Fruit fly (Drosophila melanogaster) whole organism, embryonic: ENCODE results near the gene CG13408.

Experiments used
- ATbp ChIP-seq: fragments of 200-800 bp; sonication (Bioruptor generic); optimal IDR thresholded peaks from 2 replicates; lab custom pipeline; 2017; ENCODE audit warnings: missing biosample characterization, mild to moderate bottlenecking, missing genetic modification characterization, missing genetic modification reagents
- Ada2b ChIP-seq: fragments of 200-800 bp; sonication (Bioruptor generic); IDR thresholded peaks from 2 replicates; pipeline ENCODE4 v1.3.6; 2022; ENCODE audit warnings: missing biosample characterization, missing genetic modification characterization
- Atf-2 ChIP-seq: fragments of 200-800 bp; sonication (Bioruptor generic); optimal IDR thresholded peaks from 2 replicates; lab custom pipeline; 2016; ENCODE audit warnings: missing biosample characterization, missing genetic modification characterization
- CG10654 ChIP-seq: fragments of 200-800 bp; sonication (Bioruptor generic); optimal IDR thresholded peaks from 2 replicates; lab custom pipeline; 2016; ENCODE audit warnings: missing biosample characterization, missing genetic modification characterization
- CG11398 ChIP-seq: fragments of 200-800 bp; sonication (Bioruptor generic); optimal IDR thresholded peaks from 2 replicates; lab custom pipeline; 2016; ENCODE audit warnings: missing biosample characterization, missing genetic modification characterization
- CG11723 ChIP-seq: fragments of 200-800 bp; sonication (Bioruptor generic); optimal IDR thresholded peaks from 2 replicates; lab custom pipeline; 2017; ENCODE audit warnings: missing biosample characterization, mild to moderate bottlenecking, missing genetic modification characterization
- CG12071 ChIP-seq: fragments of 200-800 bp; sonication (Bioruptor generic); optimal IDR thresholded peaks from 3 replicates; lab custom pipeline; 2018; ENCODE audit warnings: missing biosample characterization, mild to moderate bottlenecking, missing genetic modification characterization
- CG12219 ChIP-seq: fragments of 200-800 bp; sonication (Bioruptor generic); optimal IDR thresholded peaks from 3 replicates; lab custom pipeline; 2018; ENCODE audit warnings: missing biosample characterization, mild to moderate bottlenecking, missing genetic modification characterization
- CG13624 ChIP-seq: fragments of 200-800 bp; sonication (Bioruptor generic); optimal IDR thresholded peaks from 2 replicates; lab custom pipeline; 2016; ENCODE audit warnings: missing biosample characterization, missing genetic modification characterization
- CG13775 ChIP-seq: fragments of 200-800 bp; sonication (Bioruptor generic); optimal IDR thresholded peaks from 3 replicates; lab custom pipeline; 2017; ENCODE audit warnings: missing biosample characterization, mild to moderate bottlenecking, missing genetic modification characterization
- CG14710 ChIP-seq: fragments of 200-800 bp; sonication (Bioruptor generic); optimal IDR thresholded peaks from 3 replicates; lab custom pipeline; 2019; ENCODE audit warnings: missing biosample characterization, mild to moderate bottlenecking, missing genetic modification characterization, moderate library complexity
- CG14860 ChIP-seq: fragments of 200-800 bp; sonication (Bioruptor generic); IDR thresholded peaks from 3 replicates; pipeline ENCODE4 v1.3.6; 2022; ENCODE audit warnings: missing biosample characterization, missing genetic modification characterization; ENCODE audit not compliant: partially characterized antibody
- CG17612 ChIP-seq: fragments of 200-800 bp; sonication (Bioruptor generic); IDR thresholded peaks from 2 replicates; pipeline ENCODE4 v1.3.6; 2022; ENCODE audit warnings: missing biosample characterization, missing genetic modification characterization
- CG1792 ChIP-seq: fragments of 200-800 bp; sonication (Bioruptor generic); optimal IDR thresholded peaks from 2 replicates; lab custom pipeline; 2016; ENCODE audit warnings: missing biosample characterization, missing genetic modification characterization
- CG3065 ChIP-seq: fragments of 200-800 bp; sonication (Bioruptor generic); optimal IDR thresholded peaks from 2 replicates; lab custom pipeline; 2016; ENCODE audit warnings: missing biosample characterization, missing genetic modification characterization
- CG32532 ChIP-seq: fragments of 200-800 bp; sonication (Bioruptor generic); IDR thresholded peaks from 2 replicates; pipeline ENCODE4 v1.3.6; 2022; ENCODE audit warnings: missing biosample characterization, missing genetic modification characterization
- CG3281 ChIP-seq: fragments of 200-800 bp; sonication (Bioruptor generic); optimal IDR thresholded peaks from 3 replicates; lab custom pipeline; 2017; ENCODE audit warnings: missing biosample characterization, mild to moderate bottlenecking, missing genetic modification characterization
- CG6254 ChIP-seq: fragments of 200-800 bp; sonication (Bioruptor generic); optimal IDR thresholded peaks from 3 replicates; lab custom pipeline; 2017; ENCODE audit warnings: mild to moderate bottlenecking, missing biosample characterization, missing genetic modification reagents, missing genetic modification characterization
- CG7271 ChIP-seq: fragments of 200-800 bp; sonication (Bioruptor generic); optimal IDR thresholded peaks from 2 replicates; lab custom pipeline; 2018; ENCODE audit warnings: missing biosample characterization, mild to moderate bottlenecking, missing genetic modification characterization, moderate library complexity
- CG9817 ChIP-seq: fragments of 200-800 bp; sonication (Bioruptor generic); optimal IDR thresholded peaks from 2 replicates; lab custom pipeline; 2018; ENCODE audit warnings: missing biosample characterization, mild to moderate bottlenecking, missing genetic modification characterization, moderate library complexity
- Dbx ChIP-seq: fragments of 200-800 bp; sonication (Bioruptor generic); IDR thresholded peaks from 3 replicates; pipeline ENCODE4 v1.3.6; 2022; ENCODE audit warnings: missing biosample characterization, missing genetic modification characterization
- Dek ChIP-seq: fragments of 200-800 bp; sonication (Bioruptor generic); optimal IDR thresholded peaks from 3 replicates; lab custom pipeline; 2019; ENCODE audit warnings: missing biosample characterization, mild to moderate bottlenecking, missing genetic modification characterization, moderate library complexity
- Doc3 ChIP-seq: fragments of 200-800 bp; sonication (Bioruptor generic); IDR thresholded peaks from 3 replicates; pipeline ENCODE4 v1.3.6; 2022; ENCODE audit warnings: missing biosample characterization, missing genetic modification characterization; ENCODE audit not compliant: partially characterized antibody
- ERR ChIP-seq: fragments of 200-800 bp; sonication (Bioruptor generic); optimal IDR thresholded peaks from 2 replicates; lab custom pipeline; 2016; ENCODE audit warnings: missing biosample characterization, missing genetic modification characterization
- Ets65A ChIP-seq: fragments of 200-800 bp; sonication (Bioruptor generic); peaks from one replicate; lab custom pipeline; 2016; ENCODE audit warnings: missing biosample characterization, missing genetic modification characterization
- Hr78 ChIP-seq, 2 experiments: fragments of 200-800 bp in 1 of 2; fragments of >200 bp in 1 of 2; sonication (Bioruptor generic) in 1 of 2; optimal IDR thresholded peaks; 2 replicates each; lab custom pipeline; 2017 to 2019; ENCODE audit warnings: missing biosample characterization in 2 of 2, missing genetic modification characterization in 2 of 2, mild to moderate bottlenecking in 1 of 2, moderate library complexity in 1 of 2
- Kr ChIP-seq: fragments of 200-800 bp; sonication (Bioruptor generic); optimal IDR thresholded peaks from 2 replicates; lab custom pipeline; 2017; ENCODE audit warnings: missing biosample characterization, mild to moderate bottlenecking, missing genetic modification characterization
- Mad ChIP-seq: fragments of 200-800 bp; sonication (Bioruptor generic); optimal IDR thresholded peaks from 2 replicates; lab custom pipeline; 2016; ENCODE audit warnings: missing biosample characterization, missing genetic modification characterization
- Mrtf ChIP-seq: fragments of 200-800 bp; sonication (Bioruptor generic); IDR thresholded peaks from 3 replicates; pipeline ENCODE4 v1.3.6; 2022; ENCODE audit warnings: missing biosample characterization, missing genetic modification characterization
- NC2α ChIP-seq: fragments of 200-800 bp; sonication (Bioruptor generic); optimal IDR thresholded peaks from 2 replicates; lab custom pipeline; 2016; ENCODE audit warnings: missing biosample characterization, missing genetic modification characterization
- NK7.1 ChIP-seq: fragments of 200-800 bp; sonication (Bioruptor generic); optimal IDR thresholded peaks from 3 replicates; lab custom pipeline; 2016; ENCODE audit warnings: missing biosample characterization, missing genetic modification characterization
- Nf-YA ChIP-seq: fragments of 200-800 bp; sonication (Bioruptor generic); IDR thresholded peaks from 2 replicates; pipeline ENCODE4 v1.3.6; 2022; ENCODE audit warnings: missing biosample characterization, missing genetic modification characterization
- Oli ChIP-seq: fragments of 200-800 bp; sonication (Bioruptor generic); optimal IDR thresholded peaks from 2 replicates; lab custom pipeline; 2018; ENCODE audit warnings: missing biosample characterization, mild to moderate bottlenecking, missing genetic modification characterization, moderate library complexity
- Poxn ChIP-seq: fragments of 200-800 bp; sonication (Bioruptor generic); IDR thresholded peaks from 2 replicates; pipeline ENCODE4 v1.3.6; 2022; ENCODE audit warnings: missing biosample characterization, missing genetic modification characterization
- Ravus ChIP-seq: fragments of 200-800 bp; sonication (Bioruptor generic); IDR thresholded peaks from 2 replicates; pipeline ENCODE4 v1.3.6; 2022; ENCODE audit warnings: missing biosample characterization, missing genetic modification characterization
- Sry-β ChIP-seq: fragments of 200-800 bp; sonication (Bioruptor generic); optimal IDR thresholded peaks from 2 replicates; lab custom pipeline; 2018; ENCODE audit warnings: missing biosample characterization, mild to moderate bottlenecking, missing genetic modification characterization, moderate library complexity
- ato ChIP-seq: fragments of 200-800 bp; sonication (Bioruptor generic); IDR thresholded peaks from 2 replicates; pipeline ENCODE4 v1.3.6; 2022; ENCODE audit warnings: missing biosample characterization, missing genetic modification characterization; ENCODE audit not compliant: partially characterized antibody
- dati ChIP-seq: fragments of 200-800 bp; sonication (Bioruptor generic); IDR thresholded peaks from 2 replicates; pipeline ENCODE4 v1.3.6; 2022; ENCODE audit warnings: missing biosample characterization, missing genetic modification characterization
- disco-r ChIP-seq: fragments of 200-800 bp; sonication (Bioruptor generic); optimal IDR thresholded peaks from 2 replicates; lab custom pipeline; 2016; ENCODE audit warnings: missing biosample characterization, missing genetic modification characterization
- fru ChIP-seq: fragments of >200 bp; optimal IDR thresholded peaks from 2 replicates; lab custom pipeline; 2017
- gcm ChIP-seq: fragments of 200-800 bp; sonication (Bioruptor generic); optimal IDR thresholded peaks from 2 replicates; lab custom pipeline; 2019; ENCODE audit warnings: missing biosample characterization, mild to moderate bottlenecking, missing genetic modification characterization, moderate library complexity
- ham ChIP-seq: fragments of 200-800 bp; sonication (Bioruptor generic); IDR thresholded peaks from 2 replicates; pipeline ENCODE4 v1.3.6; 2022; ENCODE audit warnings: missing biosample characterization, missing genetic modification characterization
- hth ChIP-seq: fragments of >200 bp; optimal IDR thresholded peaks from 2 replicates; lab custom pipeline; 2017; ENCODE audit warnings: inconsistent platforms
- lbe ChIP-seq: fragments of 200-800 bp; sonication (Bioruptor generic); optimal IDR thresholded peaks from 2 replicates; lab custom pipeline; 2016; ENCODE audit warnings: missing biosample characterization, mild to moderate bottlenecking, missing genetic modification characterization
- oc ChIP-seq: fragments of 200-800 bp; sonication (Bioruptor generic); optimal IDR thresholded peaks from 2 replicates; lab custom pipeline; 2018; ENCODE audit warnings: missing biosample characterization, mild to moderate bottlenecking, missing genetic modification characterization, moderate library complexity
- pb ChIP-seq: fragments of 200-800 bp; sonication (Bioruptor generic); optimal IDR thresholded peaks from 3 replicates; lab custom pipeline; 2016; ENCODE audit warnings: missing biosample characterization, missing genetic modification characterization
- prd ChIP-seq, 3 experiments: fragments of >200 bp in 2 of 3; fragments of 200-800 bp in 1 of 3; sonication (Bioruptor generic) in 1 of 3; optimal IDR thresholded peaks in 2 of 3; IDR thresholded peaks in 1 of 3; 2 replicates in 2 of 3; 3 replicates in 1 of 3; pipeline versions ENCODE4 v1.3.6 to Lab custom; 2017 to 2022; ENCODE audit warnings: missing biosample characterization in 1 of 3, missing genetic modification characterization in 1 of 3
- repo ChIP-seq: fragments of 200-800 bp; sonication (Bioruptor generic); optimal IDR thresholded peaks from 2 replicates; lab custom pipeline; 2016; ENCODE audit warnings: missing biosample characterization, missing genetic modification characterization
- sisA ChIP-seq: fragments of 200-800 bp; sonication (Bioruptor generic); IDR thresholded peaks from 2 replicates; pipeline ENCODE4 v1.3.6; 2022; ENCODE audit warnings: missing biosample characterization, missing genetic modification characterization
- tin ChIP-seq: fragments of 200-800 bp; sonication (Bioruptor generic); optimal IDR thresholded peaks from 3 replicates; lab custom pipeline; 2016; ENCODE audit warnings: missing biosample characterization, missing genetic modification characterization
- zen ChIP-seq: fragments of 200-800 bp; sonication (Bioruptor generic); optimal IDR thresholded peaks from 3 replicates; lab custom pipeline; 2018; ENCODE audit warnings: missing biosample characterization, mild to moderate bottlenecking, missing genetic modification characterization, moderate library complexity
- zfh1 ChIP-seq: fragments of 200-800 bp; sonication (Bioruptor generic); IDR thresholded peaks from 3 replicates; pipeline ENCODE4 v1.3.6; 2022; ENCODE audit warnings: missing biosample characterization, missing genetic modification characterization

Gene CG13408

DNA sequence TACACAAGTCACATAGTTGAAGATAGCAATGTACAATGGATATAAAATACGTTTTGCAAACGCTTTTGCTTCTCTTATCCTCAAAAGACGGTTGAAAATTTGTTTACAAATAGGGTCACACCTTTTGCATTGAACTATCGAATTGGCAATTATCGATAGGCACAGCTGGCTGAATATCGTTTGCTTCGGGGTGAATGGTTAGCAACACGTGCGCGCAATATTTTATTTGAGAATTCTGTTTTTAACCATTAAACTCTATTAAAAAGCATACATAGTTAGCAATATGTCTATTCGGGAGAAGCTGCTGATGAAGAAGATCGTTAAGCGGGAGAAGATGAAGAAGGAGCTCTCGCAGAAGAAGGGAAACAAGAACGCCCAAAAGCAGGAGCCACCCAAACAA, 44.6 kb upstream of the CG13408 start (continued):
- TF ChIP-seq CG1792: no peak
- peak; percentile 72 for TF ChIP-seq Doc3
- TF ChIP-seq Ravus (GFP tag; lab: Robert Waterston, UW): no peak
- no peak for TF ChIP-seq Dbx
- TF ChIP-seq tin: no peak
- no peak for TF ChIP-seq oc
- no peak for TF ChIP-seq hth (lab: Kevin White, UChicago)
- TF ChIP-seq CG11723 (GFP tag; lab: Kevin White, UChicago): no peak
- no peak for TF ChIP-seq Dek (tag; lab: Kevin White, UChicago)
- TF ChIP-seq zfh1 (GFP tag; lab: Robert Waterston, UW): no peak
- no peak for TF ChIP-seq repo (GFP tag; lab: Kevin White, UChicago)
- TF ChIP-seq Ada2b (GFP tag; lab: Robert Waterston, UW): no peak
- TF ChIP-seq Nf-YA (GFP tag; lab: Robert Waterston, UW): no peak
- no peak for TF ChIP-seq Poxn
- no peak for TF ChIP-seq disco-r (GFP tag; lab: Kevin White, UChicago)
- no peak for TF ChIP-seq NC2α (GFP tag; lab: Kevin White, UChicago)
- no peak for TF ChIP-seq CG12219 (GFP tag; lab: Kevin White, UChicago)
- no peak for TF ChIP-seq CG32532
- peak; percentile 69 for TF ChIP-seq CG14710
- TF ChIP-seq CG10654 (GFP tag; lab: Kevin White, UChicago): no peak
- no peak for TF ChIP-seq NK7.1
- no peak for TF ChIP-seq Sry-β
- TF ChIP-seq prd (optimal IDR thresholded peaks at IDR 0.05; lab: Kevin White, UChicago): no peak
- no peak for TF ChIP-seq prd (GFP tag; IDR thresholded peaks at IDR 0.05; lab: Robert Waterston, UW)
- TF ChIP-seq Atf-2 (GFP tag; lab: Kevin White, UChicago): no peak
- no peak for TF ChIP-seq ATbp (GFP tag; lab: Kevin White, UChicago)
- peak; percentile 4 for TF ChIP-seq zen (tag; lab: Kevin White, UChicago)
- no peak for TF ChIP-seq CG3281 (GFP tag; lab: Kevin White, UChicago)
- TF ChIP-seq CG6254 (GFP tag; lab: Kevin White, UChicago): no peak
- no peak for TF ChIP-seq CG12071 (GFP tag; lab: Kevin White, UChicago)
- no peak for TF ChIP-seq CG13624 (GFP tag; lab: Kevin White, UChicago)
- no peak for TF ChIP-seq CG13775 (GFP tag; lab: Kevin White, UChicago)
- no peak for TF ChIP-seq gcm (GFP tag; lab: Kevin White, UChicago)
- no peak for TF ChIP-seq fru (lab: Kevin White, UChicago)
- TF ChIP-seq Ets65A (GFP tag; lab: Kevin White, UChicago): no peak
- TF ChIP-seq ato: peak; percentile 85
- TF ChIP-seq Hr78 (GFP tag; optimal IDR thresholded peaks at IDR 0.05; lab: Kevin White, UChicago): peak in 1 of 2 experiments; percentile 80
- TF ChIP-seq CG3065 (GFP tag; lab: Kevin White, UChicago): no peak
- no peak for TF ChIP-seq Mrtf
- TF ChIP-seq Oli (tag; lab: Kevin White, UChicago): no peak
- no peak for TF ChIP-seq Kr (GFP tag; lab: Kevin White, UChicago)
- TF ChIP-seq CG7271 (tag; lab: Kevin White, UChicago): no peak
- TF ChIP-seq pb: no peak
- no peak for TF ChIP-seq CG11398
- no peak for TF ChIP-seq CG9817
- no peak for TF ChIP-seq ham (GFP tag; lab: Robert Waterston, UW)
- no peak for TF ChIP-seq Mad (GFP tag; lab: Kevin White, UChicago)
- TF ChIP-seq dati (GFP tag; lab: Robert Waterston, UW): no peak
- TF ChIP-seq CG14860 (GFP tag; lab: Robert Waterston, UW): peak; percentile 57
- no peak for TF ChIP-seq ERR (GFP tag; lab: Kevin White, UChicago)
- TF ChIP-seq lbe (GFP tag; lab: Kevin White, UChicago): no peak
- TF ChIP-seq sisA (GFP tag; lab: Robert Waterston, UW): no peak
- TF ChIP-seq CG17612 (GFP tag; lab: Robert Waterston, UW): no peak
